Worm (Caenorhabditis elegans) whole organism, midembryonic: ENCODE data around the gene nas-7.
"Not testable (repeated sequence)": the region's sequence is repeated elsewhere in the genome, so short reads cannot be mapped to it uniquely, and the experiment has no call there.

Experiments used
- T22C8.4 ChIP-seq: fragments of 200-800 bp; sonication (Bioruptor generic); IDR thresholded peaks from 2 replicates; pipeline ENCODE4 v1.3.6; 2022; ENCODE audit warnings: missing genetic modification characterization, missing compliant biosample characterization
- ref-1 ChIP-seq: fragments of 200-800 bp; sonication (Bioruptor generic); conservative IDR thresholded peaks from 2 replicates; pipeline ENCODE4 v1.3.6; 2022; ENCODE audit warnings: missing genetic modification reagents, missing genetic modification characterization, missing compliant biosample characterization

DNA sequence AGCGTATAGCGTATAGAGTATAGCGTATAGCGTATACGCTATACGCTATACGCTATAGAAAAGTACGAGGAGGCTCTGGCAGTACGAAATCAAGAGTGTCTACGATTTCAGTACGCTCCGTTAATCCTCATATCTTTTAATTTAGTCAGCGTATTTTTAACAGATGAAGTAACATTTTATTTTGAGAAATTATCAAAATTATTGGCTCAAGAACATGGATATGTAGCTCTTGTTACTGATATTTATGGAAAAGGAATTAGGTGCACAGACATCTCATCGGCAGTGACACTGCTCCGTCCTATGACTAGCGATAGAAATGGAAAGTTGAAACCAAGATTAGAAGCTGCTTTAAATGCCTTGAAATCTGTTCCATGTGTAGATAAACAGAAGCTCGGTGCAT lies 32.4 kb upstream of the nas-7 start, which contains the start of gene K02A2.1:
- not testable (repeated sequence) for TF ChIP-seq ref-1, T22C8.4 (GFP tag; lab: Robert Waterston, UW)
